Worm (Caenorhabditis elegans): Measurements from ENCODE around the gene spt-4.

DNA sequence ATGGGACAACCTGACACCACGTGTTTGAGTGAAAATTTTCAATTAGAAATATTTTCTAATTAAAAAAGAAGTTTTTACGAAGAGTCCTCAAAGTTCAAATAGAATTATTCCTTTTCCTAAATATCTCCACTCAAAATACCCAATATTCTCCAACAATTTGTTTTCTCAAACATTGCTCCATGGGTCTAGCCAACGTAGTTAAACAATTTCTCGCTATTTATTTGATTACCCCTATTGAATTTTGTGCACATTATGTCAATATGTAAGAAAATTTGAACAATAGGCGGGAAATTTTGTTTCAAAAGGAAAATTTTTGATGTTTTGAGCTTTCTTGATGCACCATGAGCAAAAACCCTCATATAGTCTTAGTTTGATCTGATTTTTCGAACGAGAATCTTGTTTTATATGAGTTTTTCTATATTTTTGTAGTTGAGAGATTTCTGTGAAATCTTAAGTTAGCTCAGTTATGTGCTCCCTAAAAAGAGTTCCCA lies 7.1 kb downstream of the spt-4 start:
- TF ChIP-seq nhr-10 (tag; optimal IDR thresholded peaks at IDR 0.05): no peak
- TF ChIP-seq nhr-11 (tag; optimal IDR thresholded peaks at IDR 0.05): no peak
- TF ChIP-seq jun-1 (tag; optimal IDR thresholded peaks at IDR 0.05): no peak
- TF ChIP-seq dpl-1 (GFP tag; optimal IDR thresholded peaks at IDR 0.05): no peak
- no peak for TF ChIP-seq Y48G9A.11 (GFP tag; IDR thresholded peaks at IDR 0.05)
- peak; percentile 27 for TF ChIP-seq nhr-77 (tag; optimal IDR thresholded peaks at IDR 0.05)
- no peak for TF ChIP-seq ZK546.5 (tag; optimal IDR thresholded peaks at IDR 0.05)
- peak in 1 of 2 experiments; percentile 90 for TF ChIP-seq lsy-2 (tag; optimal IDR thresholded peaks at IDR 0.05)
- no peak for TF ChIP-seq zip-2 (tag; optimal IDR thresholded peaks at IDR 0.05)
- TF ChIP-seq ceh-82 (tag; optimal IDR thresholded peaks at IDR 0.05): no peak
- TF ChIP-seq zag-1 (tag; optimal IDR thresholded peaks at IDR 0.05): no peak
